Worm (Caenorhabditis elegans) whole organism, L2 larva: ENCODE results near the gene str-170.

Source experiments
- C34F6.9 ChIP-seq: fragments of 150-350 bp; optimal IDR thresholded peaks from 2 replicates; lab custom pipeline; 2014; ENCODE audit warnings: missing biosample characterization, missing genetic modification characterization
- F13H6.1 ChIP-seq: sonication (generic microtip); optimal IDR thresholded peaks from 2 replicates; lab custom pipeline; 2016; ENCODE audit warnings: missing genetic modification characterization, missing compliant biosample characterization
- R02D3.7 ChIP-seq: fragments of 150-350 bp; optimal IDR thresholded peaks from 2 replicates; lab custom pipeline; 2014; ENCODE audit warnings: missing biosample characterization, missing genetic modification characterization
- alr-1 ChIP-seq: fragments of 150-350 bp; optimal IDR thresholded peaks from 2 replicates; lab custom pipeline; 2014; ENCODE audit warnings: missing biosample characterization, missing genetic modification characterization
- aly-2 ChIP-seq: fragments of 150-350 bp; optimal IDR thresholded peaks from 2 replicates; lab custom pipeline; 2014; ENCODE audit warnings: missing biosample characterization, missing genetic modification characterization
- ama-1 ChIP-seq: fragments of 150-350 bp; optimal IDR thresholded peaks from 2 replicates; lab custom pipeline; 2018; ENCODE audit warnings: inconsistent platforms
- blmp-1 ChIP-seq: sonication (generic microtip); optimal IDR thresholded peaks from 2 replicates; lab custom pipeline; 2017; ENCODE audit warnings: missing genetic modification characterization, mild to moderate bottlenecking, missing compliant biosample characterization, antibody characterized with exemption, moderate library complexity; ENCODE audit not compliant: insufficient read depth
- ceh-16 ChIP-seq: fragments of 150-350 bp; optimal IDR thresholded peaks from 2 replicates; lab custom pipeline; 2014; ENCODE audit warnings: missing biosample characterization, missing genetic modification characterization
- ceh-82 ChIP-seq: fragments of 150-350 bp; optimal IDR thresholded peaks from 2 replicates; lab custom pipeline; 2014; ENCODE audit warnings: missing biosample characterization, missing genetic modification characterization
- crh-2 ChIP-seq: sonication (generic microtip); optimal IDR thresholded peaks from 2 replicates; lab custom pipeline; 2017; ENCODE audit warnings: missing biosample characterization, missing genetic modification characterization
- egl-27 ChIP-seq: sonication (generic microtip); optimal IDR thresholded peaks from 3 replicates; lab custom pipeline; 2017; ENCODE audit warnings: missing biosample characterization, missing genetic modification reagents, missing genetic modification characterization
- elt-3 ChIP-seq: sonication (generic microtip); optimal IDR thresholded peaks from 2 replicates; lab custom pipeline; 2017; ENCODE audit warnings: missing biosample characterization, missing genetic modification characterization
- fos-1 ChIP-seq: fragments of 150-350 bp; optimal IDR thresholded peaks from 2 replicates; lab custom pipeline; 2014; ENCODE audit warnings: missing biosample characterization, missing genetic modification characterization
- gmeb-1 ChIP-seq: fragments of 150-350 bp; optimal IDR thresholded peaks from 2 replicates; lab custom pipeline; 2014; ENCODE audit warnings: missing biosample characterization, missing genetic modification characterization
- lin-13 ChIP-seq: fragments of 150-350 bp; optimal IDR thresholded peaks from 2 replicates; lab custom pipeline; 2014; ENCODE audit warnings: missing biosample characterization, missing genetic modification reagents, missing genetic modification characterization
- mab-5 ChIP-seq: fragments of 150-350 bp; optimal IDR thresholded peaks from 2 replicates; lab custom pipeline; 2014; ENCODE audit warnings: missing biosample characterization, missing genetic modification characterization
- mdl-1 ChIP-seq, 2 experiments: fragments of 150-350 bp in 1 of 2; sonication (generic microtip) in 1 of 2; optimal IDR thresholded peaks; 2 replicates each; lab custom pipeline; 2017; ENCODE audit warnings: missing biosample characterization in 2 of 2, missing genetic modification characterization in 2 of 2
- nhr-10 ChIP-seq: sonication (generic microtip); optimal IDR thresholded peaks from 2 replicates; lab custom pipeline; 2017; ENCODE audit warnings: missing biosample characterization, missing genetic modification characterization
- nhr-11 ChIP-seq: fragments of 150-350 bp; optimal IDR thresholded peaks from 2 replicates; lab custom pipeline; 2014; ENCODE audit warnings: missing biosample characterization, missing genetic modification characterization
- nhr-12 ChIP-seq: fragments of 150-350 bp; optimal IDR thresholded peaks from 2 replicates; lab custom pipeline; 2014; ENCODE audit warnings: missing biosample characterization, missing genetic modification characterization
- nhr-129 ChIP-seq: fragments of 150-350 bp; optimal IDR thresholded peaks from 2 replicates; lab custom pipeline; 2014; ENCODE audit warnings: missing biosample characterization, missing genetic modification characterization
- nhr-21 ChIP-seq: fragments of 150-350 bp; optimal IDR thresholded peaks from 2 replicates; lab custom pipeline; 2014; ENCODE audit warnings: missing biosample characterization, missing genetic modification characterization
- nhr-237 ChIP-seq: fragments of 150-350 bp; optimal IDR thresholded peaks from 2 replicates; lab custom pipeline; 2014; ENCODE audit warnings: missing biosample characterization, missing genetic modification characterization
- nhr-25 ChIP-seq: fragments of 150-350 bp; sonication (generic microtip); optimal IDR thresholded peaks from 3 replicates; lab custom pipeline; 2014; ENCODE audit warnings: missing biosample characterization, missing genetic modification characterization
- nhr-77 ChIP-seq: fragments of 150-350 bp; optimal IDR thresholded peaks from 2 replicates; lab custom pipeline; 2014; ENCODE audit warnings: missing biosample characterization, missing genetic modification characterization
- sem-4 ChIP-seq: fragments of 150-350 bp; optimal IDR thresholded peaks from 2 replicates; lab custom pipeline; 2014; ENCODE audit warnings: missing biosample characterization, missing genetic modification reagents, missing genetic modification characterization
- skn-1 ChIP-seq: sonication (generic microtip); optimal IDR thresholded peaks from 2 replicates; lab custom pipeline; 2017; ENCODE audit warnings: missing biosample characterization, missing genetic modification characterization
- sma-9 ChIP-seq, 2 experiments: fragments of 150-350 bp in 1 of 2; sonication (generic microtip) in 1 of 2; optimal IDR thresholded peaks; 2 replicates each; lab custom pipeline; 2014 to 2016; ENCODE audit warnings: missing genetic modification characterization in 2 of 2, mild to moderate bottlenecking in 1 of 2, missing biosample characterization in 1 of 2, missing compliant biosample characterization in 1 of 2, missing genetic modification reagents in 1 of 2, moderate library complexity in 1 of 2
- snpc-4 ChIP-seq: fragments of 150-350 bp; optimal IDR thresholded peaks from 2 replicates; lab custom pipeline; 2014; ENCODE audit warnings: missing biosample characterization, missing genetic modification characterization
- unc-39 ChIP-seq: fragments of 150-350 bp; optimal IDR thresholded peaks from 2 replicates; lab custom pipeline; 2014; ENCODE audit warnings: missing biosample characterization, missing genetic modification characterization
- unc-62 ChIP-seq: fragments of 150-350 bp; optimal IDR thresholded peaks from 2 replicates; lab custom pipeline; 2014; ENCODE audit warnings: missing biosample characterization, missing genetic modification reagents, missing genetic modification characterization
- ztf-1 ChIP-seq: fragments of 200-800 bp; sonication (Bioruptor generic); conservative IDR thresholded peaks from 2 replicates; pipeline ENCODE4 v1.3.6; 2022; ENCODE audit warnings: missing genetic modification characterization, missing compliant biosample characterization
- ztf-11 ChIP-seq: sonication (generic microtip); optimal IDR thresholded peaks from 2 replicates; lab custom pipeline; 2017; ENCODE audit warnings: missing biosample characterization, missing genetic modification characterization
- ztf-4 ChIP-seq: fragments of 150-350 bp; optimal IDR thresholded peaks from 2 replicates; lab custom pipeline; 2014; ENCODE audit warnings: missing biosample characterization, missing genetic modification characterization

str-170 gene

ce11 chrIV:4864524-4864923 is 12.7 kb upstream of the str-170 start:
- TF ChIP-seq mab-5 (tag; lab: Kevin White, UChicago): no peak
- TF ChIP-seq crh-2 (tag; lab: Kevin White, UChicago): no peak
- TF ChIP-seq nhr-25: no peak
- TF ChIP-seq ama-1: no peak
- no peak for TF ChIP-seq unc-62 (GFP tag; lab: Kevin White, UChicago)
- no peak for TF ChIP-seq nhr-77 (tag; lab: Kevin White, UChicago)
- TF ChIP-seq nhr-237 (tag; lab: Kevin White, UChicago): no peak
- TF ChIP-seq ztf-4: no peak
- no peak for TF ChIP-seq nhr-11 (tag; lab: Kevin White, UChicago)
- TF ChIP-seq nhr-10 (tag; lab: Kevin White, UChicago): no peak
- no peak for TF ChIP-seq lin-13 (GFP tag; lab: Kevin White, UChicago)
- TF ChIP-seq ztf-1: no peak
- no peak for TF ChIP-seq F13H6.1 (tag; lab: Kevin White, UChicago)
- TF ChIP-seq nhr-12 (tag; lab: Kevin White, UChicago): no peak
- no peak for TF ChIP-seq aly-2 (tag; lab: Kevin White, UChicago)
- TF ChIP-seq gmeb-1 (tag; lab: Kevin White, UChicago): no peak
- no peak for TF ChIP-seq alr-1

- TF ChIP-seq nhr-77 (tag; lab: Kevin White, UChicago) (no peak), egl-27 (tag; lab: Kevin White, UChicago) (no peak), nhr-21 (tag; lab: Kevin White, UChicago) (no peak), mab-5 (tag; lab: Kevin White, UChicago) (no peak), nhr-237 (tag; lab: Kevin White, UChicago) (no peak), skn-1 (tag; lab: Kevin White, UChicago) (no peak), alr-1 (no peak), ztf-11 (tag; lab: Kevin White, UChicago) (no peak), aly-2 (tag; lab: Kevin White, UChicago) (no peak), sem-4 (no peak), ceh-82 (no peak), ceh-16 (tag; lab: Kevin White, UChicago) (no peak), mdl-1 (tag; optimal IDR thresholded peaks at IDR 0.05; lab: Kevin White, UChicago) (no peak), unc-62 (GFP tag; lab: Kevin White, UChicago) (no peak)
Observed at ce11 chrIV:4866599-4866998, 10.6 kb upstream of the str-170 start.

ce11 chrIV:4867610-4868009 is 9.6 kb upstream of the str-170 start, which contains the start of gene str-172:
str-172 (minus strand) TSS chrIV:4867710.
- TF ChIP-seq ceh-16 (tag; lab: Kevin White, UChicago): no peak
- TF ChIP-seq ama-1: no peak
- TF ChIP-seq elt-3 (tag; lab: Kevin White, UChicago): no peak
- no peak for TF ChIP-seq unc-39 (tag; lab: Kevin White, UChicago)
- no peak for TF ChIP-seq aly-2 (tag; lab: Kevin White, UChicago)
- no peak for TF ChIP-seq nhr-129 (tag; lab: Kevin White, UChicago)
- TF ChIP-seq gmeb-1 (tag; lab: Kevin White, UChicago): no peak
- no peak for TF ChIP-seq unc-62 (GFP tag; lab: Kevin White, UChicago)
- TF ChIP-seq nhr-77 (tag; lab: Kevin White, UChicago): no peak

ce11 chrIV:4870546-4870945 is 6.7 kb upstream of the str-170 start, which contains the start of gene str-175:
str-175 (minus strand) TSS chrIV:4870646.
- TF ChIP-seq fos-1 (tag; lab: Kevin White, UChicago) (no peak), R02D3.7 (tag; lab: Kevin White, UChicago) (no peak), sma-9 (GFP tag; optimal IDR thresholded peaks at IDR 0.05; lab: Kevin White, UChicago) (no peak), sma-9 (tag; optimal IDR thresholded peaks at IDR 0.05; lab: Kevin White, UChicago) (no peak)

- TF ChIP-seq unc-62 (GFP tag; lab: Kevin White, UChicago): no peak
- no peak for TF ChIP-seq ama-1
- no peak for TF ChIP-seq snpc-4 (tag; lab: Kevin White, UChicago)
- TF ChIP-seq C34F6.9 (tag; lab: Kevin White, UChicago): no peak
- no peak for TF ChIP-seq blmp-1
- TF ChIP-seq mdl-1 (tag; optimal IDR thresholded peaks at IDR 0.05; lab: Kevin White, UChicago): no peak
- no peak for TF ChIP-seq nhr-21 (tag; lab: Kevin White, UChicago)
- TF ChIP-seq, all 48 proteins: peak for 0
Observed at ce11 chrIV:4874603-4875002, 2.6 kb upstream of the str-170 start, which contains the start of gene str-174. str-174 (minus strand) TSS chrIV:4874703.
